Worm (Caenorhabditis elegans): ENCODE data around the gene F26F2.4.

F26F2.4 gene

ce11 chrV:20536208-20536607, 32.9 kb upstream of the F26F2.4 start, which contains the start of gene Y38H6C.15:
Gene Y38H6C.15, minus strand, starts transcription at chrV:20536308.
- TF ChIP-seq peb-1 (tag; optimal IDR thresholded peaks at IDR 0.05) (no peak), elt-1 (tag; optimal IDR thresholded peaks at IDR 0.05) (no peak), crh-2 (tag; optimal IDR thresholded peaks at IDR 0.05) (no peak), nhr-12 (tag; optimal IDR thresholded peaks at IDR 0.05) (no peak), nhr-129 (tag; optimal IDR thresholded peaks at IDR 0.05) (no peak), F13H6.1 (tag; optimal IDR thresholded peaks at IDR 0.05) (no peak), skn-1 (tag; optimal IDR thresholded peaks at IDR 0.05) (no peak), ztf-4 (tag; optimal IDR thresholded peaks at IDR 0.05) (no peak), nhr-11 (tag; optimal IDR thresholded peaks at IDR 0.05) (no peak), lin-13 (GFP tag; optimal IDR thresholded peaks at IDR 0.05) (no peak), ZK546.5 (tag; optimal IDR thresholded peaks at IDR 0.05) (no peak), mab-5 (tag; optimal IDR thresholded peaks at IDR 0.05) (no peak), unc-55 (GFP tag; optimal IDR thresholded peaks at IDR 0.05) (no peak), ama-1 (optimal IDR thresholded peaks at IDR 0.05) (no peak), sma-3 (GFP tag; optimal IDR thresholded peaks at IDR 0.05) (no peak), blmp-1 (tag; optimal IDR thresholded peaks at IDR 0.05; ENCODE audit: insufficient read depth) (no peak), fos-1 (tag; optimal IDR thresholded peaks at IDR 0.05) (no peak), nhr-10 (tag; optimal IDR thresholded peaks at IDR 0.05) (no peak), dmd-4 (tag; optimal IDR thresholded peaks at IDR 0.05) (no peak)

DNA sequence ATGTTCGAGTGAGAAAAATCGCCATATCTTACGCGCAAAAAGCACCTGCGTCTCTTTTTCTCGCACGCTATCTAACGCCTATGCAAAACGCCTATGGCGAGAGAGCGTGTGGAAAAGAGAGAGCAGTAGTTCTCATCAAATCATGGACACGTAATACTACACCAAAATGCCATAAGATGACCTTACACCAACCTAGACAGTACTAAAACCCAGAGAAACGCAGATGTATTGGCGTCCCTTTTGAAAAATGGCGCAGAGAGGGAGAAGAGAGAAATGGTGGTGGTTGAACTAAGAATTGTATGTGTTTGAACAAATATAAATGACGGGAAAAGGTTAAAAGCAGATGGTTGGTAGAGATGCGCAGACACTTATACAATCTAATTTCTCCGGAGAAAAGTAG, 30.0 kb upstream of the F26F2.4 start, which contains the start of gene Y38H6C.16:
Y38H6C.16 (minus strand) TSS at position 293 of the 400 bp plus-strand sequence.
- TF ChIP-seq gmeb-1 (tag; optimal IDR thresholded peaks at IDR 0.05) = no peak
- no peak for TF ChIP-seq nhr-25 (tag; optimal IDR thresholded peaks at IDR 0.05)
- TF ChIP-seq elt-3 (tag; optimal IDR thresholded peaks at IDR 0.05) = no peak
- TF ChIP-seq lin-13 (GFP tag; optimal IDR thresholded peaks at IDR 0.05) = no peak
- TF ChIP-seq zag-1 (tag; optimal IDR thresholded peaks at IDR 0.05) = no peak
- no peak for TF ChIP-seq alr-1 (tag; optimal IDR thresholded peaks at IDR 0.05)
- TF ChIP-seq ztf-11 (tag; optimal IDR thresholded peaks at IDR 0.05) = no peak
- no peak for TF ChIP-seq unc-55 (GFP tag; optimal IDR thresholded peaks at IDR 0.05)
- TF ChIP-seq sma-9 (GFP tag; optimal IDR thresholded peaks at IDR 0.05) = no peak
- no peak for TF ChIP-seq sma-9 (tag; optimal IDR thresholded peaks at IDR 0.05)
- no peak for TF ChIP-seq nhr-129 (tag; optimal IDR thresholded peaks at IDR 0.05)
- TF ChIP-seq unc-39 (tag; optimal IDR thresholded peaks at IDR 0.05) = no peak
- TF ChIP-seq elt-1 (tag; optimal IDR thresholded peaks at IDR 0.05) = no peak
- no peak for TF ChIP-seq ztf-4 (tag; optimal IDR thresholded peaks at IDR 0.05)
- no peak for TF ChIP-seq nhr-21 (tag; optimal IDR thresholded peaks at IDR 0.05)
- no peak for TF ChIP-seq C34F6.9 (tag; optimal IDR thresholded peaks at IDR 0.05)
- TF ChIP-seq nhr-10 (tag; optimal IDR thresholded peaks at IDR 0.05) = no peak
- no peak for TF ChIP-seq sma-3 (GFP tag; optimal IDR thresholded peaks at IDR 0.05)
- no peak for TF ChIP-seq aly-2 (tag; optimal IDR thresholded peaks at IDR 0.05)
- no peak for TF ChIP-seq nhr-11 (tag; optimal IDR thresholded peaks at IDR 0.05)

- TF ChIP-seq crh-2 (tag; optimal IDR thresholded peaks at IDR 0.05) (no peak), sma-9 (GFP tag; optimal IDR thresholded peaks at IDR 0.05) (no peak), sma-9 (tag; optimal IDR thresholded peaks at IDR 0.05) (no peak), mdl-1 (tag; optimal IDR thresholded peaks at IDR 0.05) (no peak), egl-27 (tag; optimal IDR thresholded peaks at IDR 0.05) (no peak), ztf-4 (tag; optimal IDR thresholded peaks at IDR 0.05) (no peak), elt-3 (tag; optimal IDR thresholded peaks at IDR 0.05) (no peak), lin-11 (tag; optimal IDR thresholded peaks at IDR 0.05) (no peak), sem-4 (tag; optimal IDR thresholded peaks at IDR 0.05) (no peak), zag-1 (tag; optimal IDR thresholded peaks at IDR 0.05) (no peak), sma-3 (GFP tag; optimal IDR thresholded peaks at IDR 0.05) (no peak), nhr-12 (tag; optimal IDR thresholded peaks at IDR 0.05) (no peak)
Observed at ce11 chrV:20544092-20544491, 25.0 kb upstream of the F26F2.4 start, which contains the start of gene slc-36.3. Gene slc-36.3, minus strand, starts transcription at chrV:20544192.

DNA sequence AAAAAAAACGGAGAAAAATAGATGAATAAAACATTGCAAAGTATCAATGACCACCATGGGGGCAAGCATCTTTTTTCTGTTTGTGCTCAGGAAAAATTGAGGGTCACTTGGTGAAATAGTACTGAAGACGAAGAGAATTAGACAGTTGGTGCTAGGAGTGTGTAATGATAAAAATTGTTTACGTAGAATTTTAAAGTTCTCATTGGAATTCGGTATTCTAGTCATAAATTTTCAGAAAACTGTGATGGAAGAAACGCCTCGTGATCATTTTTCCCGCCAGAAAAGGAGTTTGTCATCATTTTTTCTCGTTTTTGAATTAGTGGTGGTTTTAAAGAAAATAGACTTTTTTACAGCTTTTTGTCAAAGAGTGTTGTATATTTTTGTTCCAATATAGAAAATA, 24.5 kb upstream of the F26F2.4 start:
- TF ChIP-seq skn-1 (tag; optimal IDR thresholded peaks at IDR 0.05) (peak; percentile 79), sma-9 (GFP tag; optimal IDR thresholded peaks at IDR 0.05) (no peak), sma-9 (tag; optimal IDR thresholded peaks at IDR 0.05) (no peak), zag-1 (tag; optimal IDR thresholded peaks at IDR 0.05) (no peak), ztf-4 (tag; optimal IDR thresholded peaks at IDR 0.05) (no peak), nhr-21 (tag; optimal IDR thresholded peaks at IDR 0.05) (no peak), nhr-77 (tag; optimal IDR thresholded peaks at IDR 0.05) (no peak), gmeb-1 (tag; optimal IDR thresholded peaks at IDR 0.05) (peak; percentile 19), mbf-1 (tag; optimal IDR thresholded peaks at IDR 0.05) (no peak)

Data from whole organism, L2 larva.